Fruit fly (Drosophila melanogaster): ENCODE results near the gene CG42763.

DNA sequence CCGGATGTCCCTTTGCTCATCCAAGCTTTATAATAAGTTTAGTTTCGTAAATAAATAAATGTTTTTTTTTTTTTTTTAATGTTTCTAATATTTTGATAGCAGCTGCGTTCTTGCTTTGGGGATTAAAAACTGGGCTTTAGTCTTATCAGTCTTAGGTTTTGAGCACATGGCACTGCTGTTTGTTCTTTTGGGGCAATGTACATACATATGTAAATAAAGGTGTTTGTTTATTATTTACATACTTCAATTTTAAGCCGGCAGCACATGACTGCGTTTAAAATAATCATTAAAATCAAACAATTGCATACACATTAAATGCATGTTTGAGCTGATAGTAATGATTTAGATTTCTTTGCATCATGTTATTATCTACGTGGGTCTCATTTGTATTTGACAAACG lies 19.3 kb upstream of the CG42763 start:
- no peak for TF ChIP-seq ovo (GFP tag; optimal IDR thresholded peaks at IDR 0.05)
- no peak for TF ChIP-seq CG33017 (tag; optimal IDR thresholded peaks at IDR 0.05)
- TF ChIP-seq cic (GFP tag; optimal IDR thresholded peaks at IDR 0.05) = no peak
- no peak for TF ChIP-seq Clk (GFP tag; optimal IDR thresholded peaks at IDR 0.05)
- TF ChIP-seq Crg-1 (GFP tag; optimal IDR thresholded peaks at IDR 0.05) = no peak
- no peak for TF ChIP-seq CG1620 (GFP tag; optimal IDR thresholded peaks at IDR 0.05)
- TF ChIP-seq bab1 (GFP tag; optimal IDR thresholded peaks at IDR 0.05) = no peak
- peak; percentile 24 for TF ChIP-seq kay (GFP tag; ENCODE audit: borderline replicate concordance)
- TF ChIP-seq cnc (optimal IDR thresholded peaks at IDR 0.05) = no peak
- no peak for TF ChIP-seq CG5204 (GFP tag; optimal IDR thresholded peaks at IDR 0.05)
- no peak for TF ChIP-seq Mnt (GFP tag; optimal IDR thresholded peaks at IDR 0.05)
- no peak for TF ChIP-seq CG7045 (GFP tag; optimal IDR thresholded peaks at IDR 0.05)
